Fruit fly (Drosophila melanogaster): Measurements from ENCODE around the gene Nin.

The Nin gene

DNA sequence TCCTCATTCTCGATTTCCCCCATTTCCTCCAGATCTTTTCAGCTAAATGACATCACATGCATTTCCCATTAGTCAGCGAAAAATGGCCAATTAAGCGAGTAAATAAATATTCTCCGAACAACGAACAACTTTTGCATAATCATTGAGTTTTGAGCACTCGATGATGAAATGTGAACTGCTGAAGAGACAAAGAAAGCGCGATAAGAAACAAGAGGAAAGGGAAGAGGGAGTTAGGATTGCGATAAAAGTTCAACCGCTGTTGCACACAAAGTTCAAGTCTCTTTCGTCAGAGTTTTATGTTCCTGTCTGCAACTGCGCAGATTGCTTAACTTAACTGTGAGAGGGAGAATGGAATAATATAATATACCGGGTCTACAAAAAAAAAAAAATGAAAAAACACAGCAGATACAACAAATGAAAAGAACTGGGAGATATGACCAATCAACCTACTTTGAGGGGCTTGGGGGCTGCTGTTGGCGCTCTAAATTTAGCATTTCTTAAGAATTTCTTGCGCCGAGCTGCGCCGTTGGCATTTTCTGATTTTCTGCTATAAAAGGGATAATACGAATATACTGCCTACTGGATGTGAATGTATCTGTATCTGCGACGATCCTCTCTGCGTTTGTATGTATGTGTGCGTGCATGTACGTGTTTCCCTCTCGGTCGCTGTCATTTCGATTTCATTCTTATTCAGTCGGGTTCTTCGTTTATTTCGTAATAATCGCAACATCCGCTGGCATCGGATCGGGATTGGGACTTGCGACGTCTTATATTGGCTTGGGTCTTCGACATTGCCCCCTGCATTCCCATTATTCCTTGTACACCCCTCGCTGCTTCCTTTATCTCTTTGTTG, 16.3 kb upstream of the Nin start (continued):
- TF ChIP-seq ey (GFP tag; optimal IDR thresholded peaks at IDR 0.05) (peak; percentile 13), Hr83 (GFP tag; optimal IDR thresholded peaks at IDR 0.05; ENCODE audit: poor library complexity, severe bottlenecking) (peak; percentile 22), Dfd (GFP tag; optimal IDR thresholded peaks at IDR 0.05) (no peak), Jra (GFP tag; optimal IDR thresholded peaks at IDR 0.05) (peak; percentile 38), Sp1 (GFP tag; optimal IDR thresholded peaks at IDR 0.05) (no peak), tai (GFP tag; optimal IDR thresholded peaks at IDR 0.05) (peak; percentile 30), fru (GFP tag; optimal IDR thresholded peaks at IDR 0.05) (peak; percentile 43), CG9705 (GFP tag; optimal IDR thresholded peaks at IDR 0.05) (no peak), sv (GFP tag; optimal IDR thresholded peaks at IDR 0.05) (no peak), lola (GFP tag; optimal IDR thresholded peaks at IDR 0.05) (no peak), psq (GFP tag; optimal IDR thresholded peaks at IDR 0.05) (peak; percentile 76)

DNA sequence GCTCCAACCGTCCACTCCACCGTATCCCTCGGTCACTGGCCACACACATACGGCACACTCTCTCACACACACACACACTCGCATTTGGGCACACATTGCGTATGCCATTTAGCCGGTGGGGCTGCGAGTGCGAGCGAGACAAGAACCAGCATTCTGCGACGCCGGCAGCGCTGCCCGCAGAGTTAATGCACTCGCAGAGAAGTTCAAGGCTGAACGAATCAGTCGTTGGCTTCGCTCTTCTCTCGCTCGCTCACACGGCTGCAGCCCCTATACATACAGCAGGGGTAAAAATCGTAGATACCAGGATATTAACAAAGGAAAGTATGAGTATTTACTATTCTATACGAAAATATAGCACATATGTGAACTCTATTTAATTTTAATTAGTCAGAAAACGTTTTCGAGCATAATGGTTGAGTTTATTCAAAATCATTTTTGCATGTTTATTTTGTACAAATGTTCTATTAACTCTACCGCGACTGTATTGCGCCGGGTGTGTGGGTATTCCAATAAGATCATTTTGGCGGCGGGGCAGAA, 14.7 kb upstream of the Nin start:
- TF ChIP-seq CG32264 (GFP tag; optimal IDR thresholded peaks at IDR 0.05) (peak; percentile 96), br (GFP tag; optimal IDR thresholded peaks at IDR 0.05) (peak; percentile 98), Hnf4 (GFP tag; optimal IDR thresholded peaks at IDR 0.05) (peak; percentile 97), sage (GFP tag; optimal IDR thresholded peaks at IDR 0.05) (peak; percentile 91), psq (GFP tag; optimal IDR thresholded peaks at IDR 0.05) (peak; percentile 92), Sp1 (GFP tag; optimal IDR thresholded peaks at IDR 0.05) (peak; percentile 98), lola (GFP tag; optimal IDR thresholded peaks at IDR 0.05) (no peak), tai (GFP tag; optimal IDR thresholded peaks at IDR 0.05) (peak; percentile 94), Abd-B (GFP tag; optimal IDR thresholded peaks at IDR 0.05) (no peak), sv (GFP tag; optimal IDR thresholded peaks at IDR 0.05) (peak; percentile 60), dl (GFP tag; optimal IDR thresholded peaks at IDR 0.05; ENCODE audit: insufficient read depth in 1 of 2, partially characterized antibody in 2 of 2) (peak; percentile 34 to 71), Dfd (GFP tag; optimal IDR thresholded peaks at IDR 0.05) (no peak), Vsx2 (GFP tag; optimal IDR thresholded peaks at IDR 0.05; ENCODE audit: partially characterized antibody) (peak; percentile 47), jim (GFP tag; optimal IDR thresholded peaks at IDR 0.05) (peak; percentile 86), dsf (GFP tag; optimal IDR thresholded peaks at IDR 0.05; ENCODE audit: borderline replicate concordance) (peak; percentile 79), foxo (GFP tag; optimal IDR thresholded peaks at IDR 0.05) (peak; percentile 90 to 98), GATAd (GFP tag; optimal IDR thresholded peaks at IDR 0.05) (no peak), Hr83 (GFP tag; optimal IDR thresholded peaks at IDR 0.05; ENCODE audit: poor library complexity, severe bottlenecking) (peak; percentile 84), pan (optimal IDR thresholded peaks at IDR 0.05) (no peak), Myc (optimal IDR thresholded peaks at IDR 0.05) (no peak), woc (GFP tag; optimal IDR thresholded peaks at IDR 0.05) (peak; percentile 98), Rel (GFP tag; optimal IDR thresholded peaks at IDR 0.05) (peak; percentile 98), Rel (tag; optimal IDR thresholded peaks at IDR 0.05) (peak; percentile 90), HLH106 (tag; optimal IDR thresholded peaks at IDR 0.05) (peak; percentile 98), brk (GFP tag; optimal IDR thresholded peaks at IDR 0.05) (peak; percentile 97), N (GFP tag; optimal IDR thresholded peaks at IDR 0.05) (peak; percentile 75), OdsH (GFP tag; optimal IDR thresholded peaks at IDR 0.05) (peak; percentile 99), Jra (GFP tag; optimal IDR thresholded peaks at IDR 0.05) (peak; percentile 92), ey (GFP tag; optimal IDR thresholded peaks at IDR 0.05) (peak; percentile 99), CG9705 (GFP tag; optimal IDR thresholded peaks at IDR 0.05) (peak; percentile 97), dmrt93B (GFP tag; optimal IDR thresholded peaks at IDR 0.05) (peak; percentile 92), rgr (GFP tag; optimal IDR thresholded peaks at IDR 0.05) (peak; percentile 98), fru (GFP tag; optimal IDR thresholded peaks at IDR 0.05) (peak; percentile 98), usp (GFP tag; optimal IDR thresholded peaks at IDR 0.05) (no peak), Dif (GFP tag; optimal IDR thresholded peaks at IDR 0.05; ENCODE audit: partially characterized antibody) (peak; percentile 86), h (GFP tag; optimal IDR thresholded peaks at IDR 0.05) (peak; percentile 99), Mio (GFP tag; optimal IDR thresholded peaks at IDR 0.05) (peak; percentile 84), CrebA (GFP tag; optimal IDR thresholded peaks at IDR 0.05; ENCODE audit: borderline replicate concordance) (peak; percentile 97), Hr78 (GFP tag; optimal IDR thresholded peaks at IDR 0.05) (no peak)
